Fruit fly (Drosophila melanogaster): Measurements from ENCODE around the gene Cph.

Gene Cph

DNA sequence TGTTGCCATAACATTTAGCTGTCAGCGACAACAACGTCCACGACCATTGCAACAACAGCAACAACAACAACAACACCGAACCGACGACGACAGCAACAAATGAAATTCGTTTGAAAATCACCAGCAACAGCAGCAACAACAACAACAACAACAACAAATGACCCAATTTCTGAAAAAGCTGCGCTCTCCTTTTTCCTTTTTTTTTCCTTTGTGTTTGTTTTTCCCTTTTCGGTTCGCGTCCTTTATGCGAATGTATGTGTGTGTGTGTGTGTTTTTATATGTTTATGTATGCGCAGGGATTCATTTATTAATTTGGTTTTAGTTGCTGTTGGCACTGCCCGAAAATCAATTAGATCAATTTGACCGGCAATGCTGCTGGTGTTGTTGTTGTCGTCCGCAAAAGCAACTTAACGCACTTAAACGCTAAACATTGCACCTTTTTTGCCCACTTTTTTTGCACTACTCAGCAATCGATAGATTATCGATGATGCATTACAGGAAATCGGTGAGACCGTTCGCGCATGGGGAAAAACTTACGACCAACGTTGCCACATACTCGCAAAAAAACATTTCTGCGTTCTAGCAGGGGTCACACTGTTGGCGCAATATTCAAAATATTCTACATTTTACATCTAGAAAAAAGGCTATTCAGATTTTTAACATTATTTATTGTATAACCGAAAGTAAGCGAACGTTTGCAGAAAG is 153.4 kb downstream of the Cph start, which contains the start of gene unc-119 (continued):
- TF ChIP-seq ken (GFP tag; IDR thresholded peaks at IDR 0.05) (no peak), kni (GFP tag; optimal IDR thresholded peaks at IDR 0.05) (no peak), NFAT (GFP tag; IDR thresholded peaks at IDR 0.05) (no peak), usp (GFP tag; optimal IDR thresholded peaks at IDR 0.05) (no peak), CG6689 (GFP tag; IDR thresholded peaks at IDR 0.05) (no peak), CG30403 (GFP tag; optimal IDR thresholded peaks at IDR 0.05) (peak; percentile 6), CG4282 (GFP tag; optimal IDR thresholded peaks at IDR 0.05) (no peak), Gsc (GFP tag; IDR thresholded peaks at IDR 0.05) (no peak), ttk (GFP tag; IDR thresholded peaks at IDR 0.05) (no peak), Ets97D (GFP tag; optimal IDR thresholded peaks at IDR 0.05) (peak; percentile 84), schlank (tag; optimal IDR thresholded peaks at IDR 0.05) (no peak), CG8281 (tag; optimal IDR thresholded peaks at IDR 0.05) (no peak), MESR4 (GFP tag; optimal IDR thresholded peaks at IDR 0.05) (peak; percentile 54), Oaz (GFP tag; IDR thresholded peaks at IDR 0.05) (no peak), sens-2 (GFP tag; IDR thresholded peaks at IDR 0.05) (no peak), E2f1 (GFP tag; IDR thresholded peaks at IDR 0.05) (no peak), CG1602 (GFP tag; optimal IDR thresholded peaks at IDR 0.05) (no peak), NC2β (GFP tag; optimal IDR thresholded peaks at IDR 0.05) (peak; percentile 16), CG33557 (GFP tag; optimal IDR thresholded peaks at IDR 0.05) (no peak), sisA (GFP tag; IDR thresholded peaks at IDR 0.05) (no peak), CG4730 (GFP tag; IDR thresholded peaks at IDR 0.05) (no peak), sob (GFP tag; IDR thresholded peaks at IDR 0.05) (no peak), esg (GFP tag; conservative IDR thresholded peaks at IDR 0.05) (no peak), fru (optimal IDR thresholded peaks at IDR 0.05) (no peak), CG6854 (GFP tag; optimal IDR thresholded peaks at IDR 0.05) (no peak), kah (GFP tag; optimal IDR thresholded peaks at IDR 0.05) (no peak), CG10654 (GFP tag; optimal IDR thresholded peaks at IDR 0.05) (no peak), corto (GFP tag; optimal IDR thresholded peaks at IDR 0.05) (no peak), hth (optimal IDR thresholded peaks at IDR 0.05) (no peak), CG13287 (GFP tag; IDR thresholded peaks at IDR 0.05; ENCODE audit: partially characterized antibody) (peak; percentile 82), jigr1 (GFP tag; IDR thresholded peaks at IDR 0.05) (no peak), her (GFP tag; optimal IDR thresholded peaks at IDR 0.05) (no peak), Dbx (GFP tag; IDR thresholded peaks at IDR 0.05) (0 out of 3 replicates have a peak, but pooled peaks have one; percentile 22), zf30C (GFP tag; optimal IDR thresholded peaks at IDR 0.05) (no peak), caup (GFP tag; optimal IDR thresholded peaks at IDR 0.05; ENCODE audit: severe bottlenecking) (no peak)
